Worm (Caenorhabditis elegans) whole organism, L2 larva: ENCODE measurements around the gene C03B1.5.

Experiments used
- F13H6.1 ChIP-seq: sonication (generic microtip); optimal IDR thresholded peaks from 2 replicates; lab custom pipeline; 2016; ENCODE audit warnings: missing genetic modification characterization, missing compliant biosample characterization
- R02D3.7 ChIP-seq: fragments of 150-350 bp; optimal IDR thresholded peaks from 2 replicates; lab custom pipeline; 2014; ENCODE audit warnings: missing biosample characterization, missing genetic modification characterization
- ZK546.5 ChIP-seq: sonication (generic microtip); optimal IDR thresholded peaks from 2 replicates; lab custom pipeline; 2017; ENCODE audit warnings: missing biosample characterization, missing genetic modification characterization
- alr-1 ChIP-seq: fragments of 150-350 bp; optimal IDR thresholded peaks from 2 replicates; lab custom pipeline; 2014; ENCODE audit warnings: missing biosample characterization, missing genetic modification characterization
- aly-2 ChIP-seq: fragments of 150-350 bp; optimal IDR thresholded peaks from 2 replicates; lab custom pipeline; 2014; ENCODE audit warnings: missing biosample characterization, missing genetic modification characterization
- ama-1 ChIP-seq: fragments of 150-350 bp; optimal IDR thresholded peaks from 2 replicates; lab custom pipeline; 2018; ENCODE audit warnings: inconsistent platforms
- blmp-1 ChIP-seq: sonication (generic microtip); optimal IDR thresholded peaks from 2 replicates; lab custom pipeline; 2017; ENCODE audit warnings: missing genetic modification characterization, mild to moderate bottlenecking, missing compliant biosample characterization, antibody characterized with exemption, moderate library complexity; ENCODE audit not compliant: insufficient read depth
- ceh-16 ChIP-seq: fragments of 150-350 bp; optimal IDR thresholded peaks from 2 replicates; lab custom pipeline; 2014; ENCODE audit warnings: missing biosample characterization, missing genetic modification characterization
- ceh-82 ChIP-seq: fragments of 150-350 bp; optimal IDR thresholded peaks from 2 replicates; lab custom pipeline; 2014; ENCODE audit warnings: missing biosample characterization, missing genetic modification characterization
- crh-2 ChIP-seq: sonication (generic microtip); optimal IDR thresholded peaks from 2 replicates; lab custom pipeline; 2017; ENCODE audit warnings: missing biosample characterization, missing genetic modification characterization
- dmd-4 ChIP-seq: sonication (generic microtip); optimal IDR thresholded peaks from 2 replicates; lab custom pipeline; 2017; ENCODE audit warnings: missing biosample characterization, missing genetic modification characterization
- egl-27 ChIP-seq: sonication (generic microtip); optimal IDR thresholded peaks from 3 replicates; lab custom pipeline; 2017; ENCODE audit warnings: missing biosample characterization, missing genetic modification reagents, missing genetic modification characterization
- elt-1 ChIP-seq: fragments of 150-350 bp; optimal IDR thresholded peaks from 2 replicates; lab custom pipeline; 2014; ENCODE audit warnings: missing biosample characterization, missing genetic modification characterization
- elt-3 ChIP-seq: sonication (generic microtip); optimal IDR thresholded peaks from 2 replicates; lab custom pipeline; 2017; ENCODE audit warnings: missing biosample characterization, missing genetic modification characterization
- fos-1 ChIP-seq: fragments of 150-350 bp; optimal IDR thresholded peaks from 2 replicates; lab custom pipeline; 2014; ENCODE audit warnings: missing biosample characterization, missing genetic modification characterization
- gmeb-1 ChIP-seq: fragments of 150-350 bp; optimal IDR thresholded peaks from 2 replicates; lab custom pipeline; 2014; ENCODE audit warnings: missing biosample characterization, missing genetic modification characterization
- lin-11 ChIP-seq: fragments of 150-350 bp; sonication (generic microtip); optimal IDR thresholded peaks from 2 replicates; lab custom pipeline; 2014; ENCODE audit warnings: missing biosample characterization, missing genetic modification characterization, inconsistent platforms, mixed read lengths
- lin-13 ChIP-seq: fragments of 150-350 bp; optimal IDR thresholded peaks from 2 replicates; lab custom pipeline; 2014; ENCODE audit warnings: missing biosample characterization, missing genetic modification reagents, missing genetic modification characterization
- lin-39 ChIP-seq: fragments of 150-350 bp; optimal IDR thresholded peaks from 2 replicates; lab custom pipeline; 2014; ENCODE audit warnings: missing biosample characterization, missing genetic modification reagents, missing genetic modification characterization
- lsy-2 ChIP-seq, 2 experiments: fragments of 150-350 bp in 1 of 2; sonication (generic microtip) in 1 of 2; optimal IDR thresholded peaks; 2 replicates each; lab custom pipeline; 2014 to 2017; ENCODE audit warnings: missing biosample characterization in 2 of 2, missing genetic modification characterization in 2 of 2
- mab-5 ChIP-seq: fragments of 150-350 bp; optimal IDR thresholded peaks from 2 replicates; lab custom pipeline; 2014; ENCODE audit warnings: missing biosample characterization, missing genetic modification characterization
- mbf-1 ChIP-seq: sonication (generic microtip); optimal IDR thresholded peaks from 2 replicates; lab custom pipeline; 2017; ENCODE audit warnings: missing biosample characterization, missing genetic modification characterization
- nhr-11 ChIP-seq: fragments of 150-350 bp; optimal IDR thresholded peaks from 2 replicates; lab custom pipeline; 2014; ENCODE audit warnings: missing biosample characterization, missing genetic modification characterization
- nhr-12 ChIP-seq: fragments of 150-350 bp; optimal IDR thresholded peaks from 2 replicates; lab custom pipeline; 2014; ENCODE audit warnings: missing biosample characterization, missing genetic modification characterization
- nhr-129 ChIP-seq: fragments of 150-350 bp; optimal IDR thresholded peaks from 2 replicates; lab custom pipeline; 2014; ENCODE audit warnings: missing biosample characterization, missing genetic modification characterization
- nhr-21 ChIP-seq: fragments of 150-350 bp; optimal IDR thresholded peaks from 2 replicates; lab custom pipeline; 2014; ENCODE audit warnings: missing biosample characterization, missing genetic modification characterization
- nhr-23 ChIP-seq: fragments of 150-350 bp; optimal IDR thresholded peaks from 2 replicates; lab custom pipeline; 2014; ENCODE audit warnings: missing biosample characterization, missing genetic modification reagents, missing genetic modification characterization
- nhr-237 ChIP-seq: fragments of 150-350 bp; optimal IDR thresholded peaks from 2 replicates; lab custom pipeline; 2014; ENCODE audit warnings: missing biosample characterization, missing genetic modification characterization
- nhr-25 ChIP-seq: fragments of 150-350 bp; sonication (generic microtip); optimal IDR thresholded peaks from 3 replicates; lab custom pipeline; 2014; ENCODE audit warnings: missing biosample characterization, missing genetic modification characterization
- nhr-6 ChIP-seq: fragments of 150-350 bp; optimal IDR thresholded peaks from 2 replicates; lab custom pipeline; 2014; ENCODE audit warnings: missing biosample characterization, missing genetic modification characterization
- peb-1 ChIP-seq: fragments of 150-350 bp; optimal IDR thresholded peaks from 2 replicates; lab custom pipeline; 2014; ENCODE audit warnings: missing biosample characterization, missing genetic modification characterization
- sem-4 ChIP-seq: fragments of 150-350 bp; optimal IDR thresholded peaks from 2 replicates; lab custom pipeline; 2014; ENCODE audit warnings: missing biosample characterization, missing genetic modification reagents, missing genetic modification characterization
- skn-1 ChIP-seq: sonication (generic microtip); optimal IDR thresholded peaks from 2 replicates; lab custom pipeline; 2017; ENCODE audit warnings: missing biosample characterization, missing genetic modification characterization
- sma-3 ChIP-seq: sonication (generic microtip); optimal IDR thresholded peaks from 2 replicates; lab custom pipeline; 2016; ENCODE audit warnings: missing genetic modification reagents, missing genetic modification characterization, missing compliant biosample characterization
- sma-9 ChIP-seq, 2 experiments: fragments of 150-350 bp in 1 of 2; sonication (generic microtip) in 1 of 2; optimal IDR thresholded peaks; 2 replicates each; lab custom pipeline; 2014 to 2016; ENCODE audit warnings: missing genetic modification characterization in 2 of 2, mild to moderate bottlenecking in 1 of 2, missing biosample characterization in 1 of 2, missing compliant biosample characterization in 1 of 2, missing genetic modification reagents in 1 of 2, moderate library complexity in 1 of 2
- snpc-4 ChIP-seq: fragments of 150-350 bp; optimal IDR thresholded peaks from 2 replicates; lab custom pipeline; 2014; ENCODE audit warnings: missing biosample characterization, missing genetic modification characterization
- unc-55 ChIP-seq: fragments of 150-350 bp; sonication (generic microtip); optimal IDR thresholded peaks from 3 replicates; lab custom pipeline; 2014; ENCODE audit warnings: missing biosample characterization, missing genetic modification reagents, missing genetic modification characterization
- zag-1 ChIP-seq: fragments of 150-350 bp; optimal IDR thresholded peaks from 2 replicates; lab custom pipeline; 2014; ENCODE audit warnings: missing biosample characterization, missing genetic modification characterization
- ztf-1 ChIP-seq: fragments of 200-800 bp; sonication (Bioruptor generic); conservative IDR thresholded peaks from 2 replicates; pipeline ENCODE4 v1.3.6; 2022; ENCODE audit warnings: missing genetic modification characterization, missing compliant biosample characterization
- ztf-11 ChIP-seq: sonication (generic microtip); optimal IDR thresholded peaks from 2 replicates; lab custom pipeline; 2017; ENCODE audit warnings: missing biosample characterization, missing genetic modification characterization
- ztf-4 ChIP-seq: fragments of 150-350 bp; optimal IDR thresholded peaks from 2 replicates; lab custom pipeline; 2014; ENCODE audit warnings: missing biosample characterization, missing genetic modification characterization

C03B1.5 gene

ce11 chrX:6320887-6321286, 34.5 kb upstream of the C03B1.5 start:
- TF ChIP-seq lsy-2 (tag; optimal IDR thresholded peaks at IDR 0.05; lab: Kevin White, UChicago) (no peak), crh-2 (peak; percentile 25), nhr-12 (no peak), ceh-16 (tag; lab: Kevin White, UChicago) (peak; percentile 41), sma-3 (peak; percentile 18), zag-1 (no peak), elt-3 (tag; lab: Kevin White, UChicago) (no peak), sem-4 (no peak), elt-1 (tag; lab: Kevin White, UChicago) (no peak), fos-1 (peak; percentile 22), sma-9 (GFP tag; optimal IDR thresholded peaks at IDR 0.05; lab: Kevin White, UChicago) (peak; percentile 9), sma-9 (tag; optimal IDR thresholded peaks at IDR 0.05; lab: Kevin White, UChicago) (no peak), skn-1 (tag; lab: Kevin White, UChicago) (no peak), alr-1 (tag; lab: Kevin White, UChicago) (no peak), mab-5 (no peak), nhr-21 (tag; lab: Kevin White, UChicago) (peak; percentile 13), ztf-11 (tag; lab: Kevin White, UChicago) (no peak), mbf-1 (no peak), lin-13 (GFP tag; lab: Kevin White, UChicago) (no peak), blmp-1 (tag; lab: Kevin White, UChicago) (peak; percentile 69), nhr-23 (tag; lab: Kevin White, UChicago) (no peak), gmeb-1 (tag; lab: Kevin White, UChicago) (no peak), nhr-6 (tag; lab: Kevin White, UChicago) (no peak), ceh-82 (tag; lab: Kevin White, UChicago) (no peak), R02D3.7 (tag; lab: Kevin White, UChicago) (no peak), ztf-1 (no peak), egl-27 (tag; lab: Kevin White, UChicago) (peak; percentile 58), nhr-237 (tag; lab: Kevin White, UChicago) (no peak), nhr-11 (tag; lab: Kevin White, UChicago) (no peak), snpc-4 (tag; lab: Kevin White, UChicago) (no peak), nhr-25 (peak; percentile 81), lin-39 (no peak), F13H6.1 (tag; lab: Kevin White, UChicago) (no peak), ama-1 (lab: Kevin White, UChicago) (no peak), nhr-129 (tag; lab: Kevin White, UChicago) (no peak), aly-2 (no peak), dmd-4 (tag; lab: Kevin White, UChicago) (no peak)

- no peak for TF ChIP-seq lsy-2 (tag; optimal IDR thresholded peaks at IDR 0.05; lab: Kevin White, UChicago)
- no peak for TF ChIP-seq nhr-25
- no peak for TF ChIP-seq lin-11 (tag; lab: Kevin White, UChicago)
- no peak for TF ChIP-seq aly-2
- TF ChIP-seq sma-3: no peak
- TF ChIP-seq ztf-4: no peak
- TF ChIP-seq fos-1: no peak
- no peak for TF ChIP-seq ama-1 (lab: Kevin White, UChicago)
- no peak for TF ChIP-seq R02D3.7 (tag; lab: Kevin White, UChicago)
- TF ChIP-seq peb-1 (tag; lab: Kevin White, UChicago): no peak
- no peak for TF ChIP-seq zag-1
- no peak for TF ChIP-seq nhr-23 (tag; lab: Kevin White, UChicago)
- TF ChIP-seq nhr-21 (tag; lab: Kevin White, UChicago): no peak
- TF ChIP-seq ZK546.5: no peak
- no peak for TF ChIP-seq unc-55 (GFP tag; lab: Kevin White, UChicago)
- no peak for TF ChIP-seq ceh-82 (tag; lab: Kevin White, UChicago)
Observed at ce11 chrX:6321380-6321779, 34.0 kb upstream of the C03B1.5 start.

DNA sequence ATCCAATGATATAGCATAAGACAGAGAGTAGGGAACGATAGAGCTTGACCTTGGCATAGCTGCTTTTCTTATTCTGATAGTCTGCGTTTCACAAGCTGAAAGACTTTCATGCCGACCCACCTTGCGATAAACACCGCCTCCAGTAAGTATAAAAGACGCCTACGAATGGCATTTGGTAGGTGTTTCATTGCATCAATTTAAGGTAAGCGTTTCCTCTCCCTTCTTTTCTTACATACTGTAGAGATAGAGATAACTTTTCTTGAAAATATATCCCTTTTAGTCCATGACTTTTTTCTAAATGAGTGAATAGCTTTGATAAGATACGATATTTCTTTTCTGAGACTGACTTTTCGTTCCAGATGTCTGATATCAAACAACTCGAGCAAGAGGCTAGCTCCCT, 32.3 kb upstream of the C03B1.5 start, which contains the start of gene col-167:
Gene col-167 (plus strand): TSS at position 360 of the 400 bp plus-strand sequence.
- peak; percentile 59 for TF ChIP-seq nhr-25
- TF ChIP-seq crh-2: no peak
- no peak for TF ChIP-seq ceh-82 (tag; lab: Kevin White, UChicago)
